Worm (Caenorhabditis elegans) whole organism, late embryonic: ENCODE data around the gene irld-52.

ENCODE experiments used
- ceh-14 ChIP-seq: sonication (generic microtip); optimal IDR thresholded peaks from 2 replicates; lab custom pipeline; 2016; ENCODE audit warnings: missing genotype, missing genetic modification characterization, missing compliant biosample characterization
- ceh-48 ChIP-seq: sonication (generic microtip); optimal IDR thresholded peaks from 2 replicates; lab custom pipeline; 2016; ENCODE audit warnings: missing genetic modification characterization, inconsistent platforms, missing compliant biosample characterization
- dve-1 ChIP-seq: sonication (generic microtip); optimal IDR thresholded peaks from 2 replicates; lab custom pipeline; 2017; ENCODE audit warnings: antibody characterized with exemption, mild to moderate bottlenecking, missing genetic modification characterization, missing compliant biosample characterization
- ets-4 ChIP-seq: sonication (generic microtip); optimal IDR thresholded peaks from 2 replicates; lab custom pipeline; 2016; ENCODE audit warnings: missing genetic modification characterization, missing compliant biosample characterization
- hlh-30 ChIP-seq: sonication (generic microtip); optimal IDR thresholded peaks from 2 replicates; lab custom pipeline; 2017; ENCODE audit warnings: antibody characterized with exemption, missing genetic modification characterization, missing compliant biosample characterization; ENCODE audit not compliant: insufficient read depth
- hlh-6 ChIP-seq: sonication (generic microtip); optimal IDR thresholded peaks from 2 replicates; lab custom pipeline; 2016; ENCODE audit warnings: missing genotype, missing genetic modification characterization, missing compliant biosample characterization
- pqm-1 ChIP-seq: sonication (generic microtip); optimal IDR thresholded peaks from 2 replicates; lab custom pipeline; 2016; ENCODE audit warnings: missing genetic modification characterization, missing compliant biosample characterization

DNA sequence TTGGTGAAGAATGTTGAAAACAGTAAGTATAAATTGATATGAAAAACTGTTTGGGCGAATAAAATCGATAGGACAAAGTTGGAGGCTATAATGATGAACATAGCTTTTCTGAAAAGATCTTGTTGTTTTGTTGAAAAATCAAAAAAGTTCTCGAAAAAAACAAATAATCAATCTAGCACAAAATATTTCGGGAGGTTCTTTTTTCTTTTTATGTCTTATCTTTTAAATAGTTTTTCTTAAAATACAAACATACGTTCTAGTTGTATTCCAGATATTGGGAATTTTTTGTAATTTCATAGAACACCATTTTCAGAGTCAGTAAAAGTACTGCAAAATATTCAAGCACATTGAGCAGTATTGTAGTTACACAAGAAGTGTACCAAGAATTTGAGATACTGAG lies 50.4 kb downstream of the irld-52 start, which contains the start of gene srbc-55:
- TF ChIP-seq ceh-48 (tag; lab: Kevin White, UChicago): no peak
- no peak for TF ChIP-seq dve-1 (tag; lab: Kevin White, UChicago)
- TF ChIP-seq pqm-1 (tag; lab: Kevin White, UChicago): no peak
- TF ChIP-seq hlh-6 (tag; lab: Kevin White, UChicago): no peak
- TF ChIP-seq ceh-14 (tag; lab: Kevin White, UChicago): no peak
- no peak for TF ChIP-seq hlh-30 (tag; lab: Kevin White, UChicago)
- TF ChIP-seq ets-4 (tag; lab: Kevin White, UChicago): no peak
